Worm (Caenorhabditis elegans) whole organism, late embryonic: Measurements from ENCODE around the gene egg-1.

Experiments
- ama-1 ChIP-seq: fragments of 150-350 bp; optimal IDR thresholded peaks from 2 replicates; lab custom pipeline; 2014
- ceh-48 ChIP-seq: sonication (generic microtip); optimal IDR thresholded peaks from 2 replicates; lab custom pipeline; 2016; ENCODE audit warnings: missing genetic modification characterization, inconsistent platforms, missing compliant biosample characterization
- dve-1 ChIP-seq: sonication (generic microtip); optimal IDR thresholded peaks from 2 replicates; lab custom pipeline; 2017; ENCODE audit warnings: antibody characterized with exemption, mild to moderate bottlenecking, missing genetic modification characterization, missing compliant biosample characterization
- pha-4 ChIP-seq: fragments of 150-350 bp; optimal IDR thresholded peaks from 2 replicates; lab custom pipeline; 2018; ENCODE audit warnings: missing biosample characterization, missing genetic modification reagents, missing genetic modification characterization
- unc-55 ChIP-seq: sonication (generic microtip); optimal IDR thresholded peaks from 2 replicates; lab custom pipeline; 2017; ENCODE audit warnings: missing biosample characterization, missing genetic modification reagents, missing genetic modification characterization
- ztf-16 ChIP-seq: sonication (generic microtip); optimal IDR thresholded peaks from 2 replicates; lab custom pipeline; 2017; ENCODE audit warnings: missing genetic modification characterization, missing compliant biosample characterization

DNA sequence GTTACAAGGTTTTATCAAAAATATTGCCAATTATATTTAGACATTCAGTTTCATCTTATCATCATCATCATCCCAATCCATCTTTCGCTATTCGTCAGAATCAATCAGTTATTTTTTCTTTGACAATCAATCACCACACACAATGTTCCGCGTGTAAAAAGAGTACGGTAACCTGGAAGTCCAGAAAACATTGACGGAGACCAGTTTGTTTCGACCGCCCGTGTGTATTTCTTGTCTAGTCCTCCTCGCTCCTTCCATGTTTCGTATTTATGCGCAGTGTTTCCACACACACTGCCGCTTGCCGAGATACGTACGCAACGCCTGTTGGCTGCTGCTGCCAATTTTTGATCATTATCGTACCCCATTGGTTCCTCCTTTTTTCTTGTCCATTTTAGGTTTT is 17.3 kb upstream of the egg-1 start:
- TF ChIP-seq unc-55 (GFP tag; lab: Kevin White, UChicago), result no peak
- no peak for TF ChIP-seq dve-1 (tag; lab: Kevin White, UChicago)
- no peak for TF ChIP-seq ama-1
- no peak for TF ChIP-seq ztf-16 (tag; lab: Kevin White, UChicago)
- no peak for TF ChIP-seq pha-4 (tag; lab: Kevin White, UChicago)
- TF ChIP-seq ceh-48 (tag; lab: Kevin White, UChicago), result no peak
